Worm (Caenorhabditis elegans) whole organism, L4/young adult: ENCODE results near the gene ced-3.

Source experiments
- dao-5 ChIP-seq: sonication (generic microtip); optimal IDR thresholded peaks from 2 replicates; lab custom pipeline; 2016; ENCODE audit warnings: missing genotype, missing genetic modification characterization, moderate library complexity, missing compliant biosample characterization
- him-1 ChIP-seq: sonication (generic microtip); optimal IDR thresholded peaks from 2 replicates; lab custom pipeline; 2016; ENCODE audit warnings: missing genotype, missing genetic modification reagents, missing genetic modification characterization, missing compliant biosample characterization

DNA sequence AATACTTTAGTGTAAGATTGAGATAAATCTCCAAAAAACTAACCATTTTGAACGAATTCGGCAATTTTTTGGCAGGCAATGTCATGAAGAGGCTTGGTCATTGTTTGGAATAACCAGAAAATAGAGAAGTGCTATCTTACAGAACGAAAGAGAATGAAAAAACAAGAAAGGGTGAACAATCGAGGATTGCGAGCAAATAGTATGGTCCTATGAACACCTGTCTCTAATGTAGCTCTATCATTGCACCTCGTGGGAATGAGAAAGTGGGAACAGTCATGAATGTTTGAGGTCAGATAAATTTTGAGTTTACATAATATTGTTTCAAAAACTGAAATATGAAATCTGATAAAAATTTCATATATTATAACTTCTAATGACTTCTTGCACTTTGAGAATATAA is 6.7 kb downstream of the ced-3 start, which contains the start of gene C48D1.1:
- TF ChIP-seq him-1 (tag; lab: Kevin White, UChicago) (no peak), dao-5 (tag; lab: Kevin White, UChicago) (no peak)
